Worm (Caenorhabditis elegans): Measurements from ENCODE around the gene sad-1.
A peak's percentile ranks its signal among the peaks of the same experiment; 100 is the strongest.

The sad-1 gene

ce11 chrX:13527347-13528092, 27.1 kb upstream of the sad-1 start, which contains the start of gene pab-2 (continued):
- TF ChIP-seq blmp-1 (tag; optimal IDR thresholded peaks at IDR 0.05): no peak
- peak; percentile 99 for TF ChIP-seq unc-120 (tag; optimal IDR thresholded peaks at IDR 0.05; ENCODE audit: poor library complexity, severe bottlenecking)
- peak; percentile 44 for TF ChIP-seq lsy-2 (tag; optimal IDR thresholded peaks at IDR 0.05)
- TF ChIP-seq ces-1 (GFP tag; optimal IDR thresholded peaks at IDR 0.05): peak; percentile 38
- peak; percentile 21 for TF ChIP-seq ceh-39 (tag; optimal IDR thresholded peaks at IDR 0.05)
- peak; percentile 31 for TF ChIP-seq lin-13 (tag; optimal IDR thresholded peaks at IDR 0.05)
- no peak for TF ChIP-seq elt-3 (tag; optimal IDR thresholded peaks at IDR 0.05)
- peak; percentile 29 for TF ChIP-seq nhr-237 (tag; optimal IDR thresholded peaks at IDR 0.05)
- peak; percentile 57 for TF ChIP-seq drap-1 (GFP tag; optimal IDR thresholded peaks at IDR 0.05)

ce11 chrX:13526219-13527218, 26.1 kb upstream of the sad-1 start:
- peak; percentile 88 for TF ChIP-seq elt-1 (tag; optimal IDR thresholded peaks at IDR 0.05; ENCODE audit: borderline replicate concordance, insufficient read depth)
- peak; percentile 80 for TF ChIP-seq ham-2 (GFP tag; optimal IDR thresholded peaks at IDR 0.05)
- TF ChIP-seq mab-5 (tag; optimal IDR thresholded peaks at IDR 0.05): no peak
- TF ChIP-seq zip-8 (tag; optimal IDR thresholded peaks at IDR 0.05): no peak
- peak; percentile 24 for TF ChIP-seq unc-62 (GFP tag; optimal IDR thresholded peaks at IDR 0.05)

ce11 chrX:13525094-13525493, 24.6 kb upstream of the sad-1 start:
- TF ChIP-seq zip-8 (tag; optimal IDR thresholded peaks at IDR 0.05) (peak; percentile 92), nhr-2 (tag; optimal IDR thresholded peaks at IDR 0.05) (peak; percentile 59), nhr-12 (tag; optimal IDR thresholded peaks at IDR 0.05) (no peak)

ce11 chrX:13518861-13519713, 18.6 kb upstream of the sad-1 start, which contains the start of the genes cdk-4 and F18H3.1:
cdk-4 (minus strand) TSS chrX:13518911.
F18H3.1 (plus strand) TSS chrX:13519663.
- TF ChIP-seq zip-8 (tag; optimal IDR thresholded peaks at IDR 0.05): no peak
- TF ChIP-seq nhr-237 (tag; optimal IDR thresholded peaks at IDR 0.05): no peak
- no peak for TF ChIP-seq nhr-28 (tag; optimal IDR thresholded peaks at IDR 0.05)
- TF ChIP-seq lin-32 (GFP tag; optimal IDR thresholded peaks at IDR 0.05): peak; percentile 96
- no peak for TF ChIP-seq unc-39 (tag; optimal IDR thresholded peaks at IDR 0.05)
- TF ChIP-seq ceh-39 (tag; optimal IDR thresholded peaks at IDR 0.05): no peak
- peak; percentile 85 for TF ChIP-seq cnd-1 (tag; optimal IDR thresholded peaks at IDR 0.05)
- peak; percentile 46 for TF ChIP-seq ces-1 (GFP tag; optimal IDR thresholded peaks at IDR 0.05)
- TF ChIP-seq unc-62 (GFP tag; optimal IDR thresholded peaks at IDR 0.05): peak; percentile 72
- no peak for TF ChIP-seq tbx-8 (GFP tag; optimal IDR thresholded peaks at IDR 0.05)
- TF ChIP-seq ztf-11 (tag; optimal IDR thresholded peaks at IDR 0.05): no peak
- peak; percentile 25 for TF ChIP-seq mab-5 (tag; optimal IDR thresholded peaks at IDR 0.05)
- no peak for TF ChIP-seq ceh-83 (GFP tag; optimal IDR thresholded peaks at IDR 0.05)
- peak; percentile 9 for TF ChIP-seq M03D4.4 (tag; optimal IDR thresholded peaks at IDR 0.05)
- TF ChIP-seq snpc-4 (tag; optimal IDR thresholded peaks at IDR 0.05): no peak
- peak; percentile 64 for TF ChIP-seq sptf-1 (tag; optimal IDR thresholded peaks at IDR 0.05)
- no peak for TF ChIP-seq sem-2 (GFP tag; optimal IDR thresholded peaks at IDR 0.05)
- TF ChIP-seq ceh-43 (GFP tag; optimal IDR thresholded peaks at IDR 0.05): no peak
- peak; percentile 51 for TF ChIP-seq ham-2 (GFP tag; optimal IDR thresholded peaks at IDR 0.05)
- no peak for TF ChIP-seq nhr-12 (tag; optimal IDR thresholded peaks at IDR 0.05)
- TF ChIP-seq elt-1 (tag; optimal IDR thresholded peaks at IDR 0.05; ENCODE audit: borderline replicate concordance, insufficient read depth): no peak
- TF ChIP-seq flh-1 (GFP tag; optimal IDR thresholded peaks at IDR 0.05): no peak
- TF ChIP-seq blmp-1 (tag; optimal IDR thresholded peaks at IDR 0.05): no peak
- peak; percentile 87 for TF ChIP-seq hlh-1 (tag; optimal IDR thresholded peaks at IDR 0.05)
- peak; percentile 38 for TF ChIP-seq pha-4 (tag; optimal IDR thresholded peaks at IDR 0.05)
- peak; percentile 28 for TF ChIP-seq unc-120 (tag; optimal IDR thresholded peaks at IDR 0.05; ENCODE audit: poor library complexity, severe bottlenecking)
- TF ChIP-seq nhr-2 (tag; optimal IDR thresholded peaks at IDR 0.05): peak; percentile 77
- no peak for TF ChIP-seq nhr-76 (tag; optimal IDR thresholded peaks at IDR 0.05)
- TF ChIP-seq drap-1 (GFP tag; optimal IDR thresholded peaks at IDR 0.05): no peak
- no peak for TF ChIP-seq elt-3 (tag; optimal IDR thresholded peaks at IDR 0.05)
- TF ChIP-seq lin-13 (tag; optimal IDR thresholded peaks at IDR 0.05): peak; percentile 1
- peak; percentile 71 for TF ChIP-seq mep-1 (tag; optimal IDR thresholded peaks at IDR 0.05)
- peak; percentile 36 for TF ChIP-seq mls-2 (tag; optimal IDR thresholded peaks at IDR 0.05)
- peak; percentile 39 for TF ChIP-seq lsy-2 (tag; optimal IDR thresholded peaks at IDR 0.05)
- TF ChIP-seq bed-3 (GFP tag; optimal IDR thresholded peaks at IDR 0.05): no peak
